Worm (Caenorhabditis elegans): ENCODE data around the gene F17E9.16.

DNA sequence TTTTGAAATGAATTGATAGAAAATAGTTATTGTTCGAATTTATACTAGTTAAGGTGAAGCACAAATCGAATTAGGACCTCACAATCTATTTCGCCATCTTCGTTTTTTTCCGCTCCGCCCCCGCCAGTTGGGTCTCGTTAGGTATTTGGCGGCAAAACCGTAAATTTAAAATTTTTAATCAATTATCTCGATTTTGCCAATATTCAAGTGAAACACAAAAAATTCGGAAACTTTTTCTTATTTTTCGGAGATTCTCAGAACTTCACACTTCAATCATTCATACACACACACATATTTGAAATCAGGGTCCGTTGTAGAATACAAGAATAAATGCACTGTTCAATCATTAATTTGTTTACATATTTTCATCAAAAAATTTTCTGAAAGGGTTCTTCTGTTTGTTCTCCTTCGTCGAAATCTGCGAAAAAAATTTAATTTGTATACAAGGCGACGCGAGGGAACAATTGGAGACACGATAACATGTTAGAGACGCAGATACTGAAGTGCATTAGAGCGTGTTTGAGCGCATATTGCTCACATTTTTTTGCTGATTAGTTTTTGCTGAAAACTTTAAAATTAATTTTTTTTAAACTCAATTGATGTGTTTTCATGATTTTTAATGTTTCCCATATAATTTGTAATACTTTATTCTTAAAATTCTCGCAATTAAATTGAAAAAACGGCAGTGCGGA lies 7.7 kb downstream of the F17E9.16 start, which contains the start of gene D2096.5:
- TF ChIP-seq ztf-11 (tag; optimal IDR thresholded peaks at IDR 0.05), result no peak
- TF ChIP-seq nhr-237 (tag; optimal IDR thresholded peaks at IDR 0.05), result peak; percentile 2
- TF ChIP-seq flh-1 (GFP tag; optimal IDR thresholded peaks at IDR 0.05), result no peak

Data from whole organism, mixed stage, embryonic.